Worm (Caenorhabditis elegans): ENCODE measurements around the gene ZK1320.11.

The ZK1320.11 gene

ce11 chrII:9646928-9647838, 20.2 kb upstream of the ZK1320.11 start, which contains the start of gene sqv-8:
Gene sqv-8 (plus strand): TSS chrII:9646978.
- TF ChIP-seq tbx-11 (GFP tag; IDR thresholded peaks at IDR 0.05) (no peak), ama-1 (optimal IDR thresholded peaks at IDR 0.05) (no peak), hmg-4 (GFP tag; optimal IDR thresholded peaks at IDR 0.05) (no peak), flt-1 (GFP tag; IDR thresholded peaks at IDR 0.05) (no peak), ets-7 (tag; optimal IDR thresholded peaks at IDR 0.05) (no peak), hmbx-1 (tag; optimal IDR thresholded peaks at IDR 0.05) (no peak), scrt-1 (GFP tag; IDR thresholded peaks at IDR 0.05) (no peak)

ce11 chrII:9649191-9649590, 18.2 kb upstream of the ZK1320.11 start, which contains the start of gene ZK1307.9:
Gene ZK1307.9 (plus strand): TSS chrII:9649491.
- no peak for TF ChIP-seq ets-7 (tag; optimal IDR thresholded peaks at IDR 0.05)
- TF ChIP-seq ceh-36 (tag; optimal IDR thresholded peaks at IDR 0.05), result no peak
- TF ChIP-seq pes-1 (GFP tag; IDR thresholded peaks at IDR 0.05), result no peak
- TF ChIP-seq B0310.2 (tag; optimal IDR thresholded peaks at IDR 0.05), result no peak
- no peak for TF ChIP-seq ama-1 (optimal IDR thresholded peaks at IDR 0.05)
- no peak for TF ChIP-seq hmg-4 (GFP tag; optimal IDR thresholded peaks at IDR 0.05)
- no peak for TF ChIP-seq tbx-37 (GFP tag; conservative IDR thresholded peaks at IDR 0.05)
- TF ChIP-seq sea-1 (GFP tag; conservative IDR thresholded peaks at IDR 0.05), result no peak
- no peak for TF ChIP-seq hmbx-1 (tag; optimal IDR thresholded peaks at IDR 0.05)
- TF ChIP-seq flt-1 (GFP tag; IDR thresholded peaks at IDR 0.05), result no peak
- no peak for TF ChIP-seq hnd-1 (tag; optimal IDR thresholded peaks at IDR 0.05)
- TF ChIP-seq scrt-1 (GFP tag; IDR thresholded peaks at IDR 0.05), result no peak
- TF ChIP-seq ceh-13 (GFP tag; optimal IDR thresholded peaks at IDR 0.05), result no peak
- no peak for TF ChIP-seq tbx-11 (GFP tag; IDR thresholded peaks at IDR 0.05)
- no peak for TF ChIP-seq aly-1 (tag; optimal IDR thresholded peaks at IDR 0.05)
- TF ChIP-seq tra-4 (tag; optimal IDR thresholded peaks at IDR 0.05), result no peak
- no peak for TF ChIP-seq F13C5.2 (tag; optimal IDR thresholded peaks at IDR 0.05)

ce11 chrII:9651700-9652099, 15.7 kb upstream of the ZK1320.11 start, which contains the start of gene ZK1307.4:
Gene ZK1307.4 (minus strand): TSS chrII:9651800.
- no peak for TF ChIP-seq ceh-13 (GFP tag; optimal IDR thresholded peaks at IDR 0.05)
- TF ChIP-seq ama-1 (optimal IDR thresholded peaks at IDR 0.05), result no peak
- TF ChIP-seq pes-1 (GFP tag; IDR thresholded peaks at IDR 0.05), result no peak
- TF ChIP-seq hnd-1 (tag; optimal IDR thresholded peaks at IDR 0.05), result no peak
- no peak for TF ChIP-seq aly-1 (tag; optimal IDR thresholded peaks at IDR 0.05)

ce11 chrII:9652919-9653318, 14.5 kb upstream of the ZK1320.11 start, which contains the start of gene ZK1307.3:
Gene ZK1307.3 (minus strand): TSS chrII:9653019.
- no peak for TF ChIP-seq hmg-4 (GFP tag; optimal IDR thresholded peaks at IDR 0.05)
- TF ChIP-seq scrt-1 (GFP tag; IDR thresholded peaks at IDR 0.05), result no peak
- no peak for TF ChIP-seq ceh-36 (tag; optimal IDR thresholded peaks at IDR 0.05)
- TF ChIP-seq pes-1 (GFP tag; IDR thresholded peaks at IDR 0.05), result no peak
- TF ChIP-seq ets-7 (tag; optimal IDR thresholded peaks at IDR 0.05), result no peak
- no peak for TF ChIP-seq tbx-11 (GFP tag; IDR thresholded peaks at IDR 0.05)
- no peak for TF ChIP-seq ama-1 (optimal IDR thresholded peaks at IDR 0.05)
- TF ChIP-seq sea-1 (GFP tag; conservative IDR thresholded peaks at IDR 0.05), result no peak
- TF ChIP-seq tbx-37 (GFP tag; conservative IDR thresholded peaks at IDR 0.05), result no peak
- TF ChIP-seq ceh-13 (GFP tag; optimal IDR thresholded peaks at IDR 0.05), result no peak
- TF ChIP-seq B0310.2 (tag; optimal IDR thresholded peaks at IDR 0.05), result no peak
- TF ChIP-seq tra-4 (tag; optimal IDR thresholded peaks at IDR 0.05), result no peak
- TF ChIP-seq hnd-1 (tag; optimal IDR thresholded peaks at IDR 0.05), result no peak

- TF ChIP-seq F13C5.2 (tag; optimal IDR thresholded peaks at IDR 0.05) (no peak), hmg-4 (GFP tag; optimal IDR thresholded peaks at IDR 0.05) (no peak), hnd-1 (tag; optimal IDR thresholded peaks at IDR 0.05) (no peak), flt-1 (GFP tag; IDR thresholded peaks at IDR 0.05) (no peak), tbx-37 (GFP tag; conservative IDR thresholded peaks at IDR 0.05) (no peak), ets-7 (tag; optimal IDR thresholded peaks at IDR 0.05) (no peak), tra-4 (tag; optimal IDR thresholded peaks at IDR 0.05) (no peak), ama-1 (optimal IDR thresholded peaks at IDR 0.05) (no peak), ceh-13 (GFP tag; optimal IDR thresholded peaks at IDR 0.05) (no peak), tbx-11 (GFP tag; IDR thresholded peaks at IDR 0.05) (no peak), ceh-36 (tag; optimal IDR thresholded peaks at IDR 0.05) (no peak)
These were observed 13.7 kb upstream of the ZK1320.11 start, which contains the start of gene ZK1307.2 for ce11 chrII:9653679-9654078. Gene ZK1307.2 (minus strand): TSS chrII:9653952.

ce11 chrII:9655530-9656139, 11.8 kb upstream of the ZK1320.11 start, which contains the start of gene ZK1307.1:
Gene ZK1307.1 (minus strand): TSS chrII:9655580.
- TF ChIP-seq ceh-36 (tag; optimal IDR thresholded peaks at IDR 0.05), result no peak
- no peak for TF ChIP-seq hmg-4 (GFP tag; optimal IDR thresholded peaks at IDR 0.05)
- TF ChIP-seq ama-1 (optimal IDR thresholded peaks at IDR 0.05), result no peak
- no peak for TF ChIP-seq tbx-11 (GFP tag; IDR thresholded peaks at IDR 0.05)
- TF ChIP-seq pes-1 (GFP tag; IDR thresholded peaks at IDR 0.05), result no peak
- no peak for TF ChIP-seq hnd-1 (tag; optimal IDR thresholded peaks at IDR 0.05)
- TF ChIP-seq ets-7 (tag; optimal IDR thresholded peaks at IDR 0.05), result no peak
- TF ChIP-seq sea-1 (GFP tag; conservative IDR thresholded peaks at IDR 0.05), result no peak
- TF ChIP-seq tra-4 (tag; optimal IDR thresholded peaks at IDR 0.05), result no peak
- no peak for TF ChIP-seq aly-1 (tag; optimal IDR thresholded peaks at IDR 0.05)
- TF ChIP-seq tbx-37 (GFP tag; conservative IDR thresholded peaks at IDR 0.05), result no peak
- no peak for TF ChIP-seq hmbx-1 (tag; optimal IDR thresholded peaks at IDR 0.05)
- no peak for TF ChIP-seq ceh-13 (GFP tag; optimal IDR thresholded peaks at IDR 0.05)

- TF ChIP-seq tra-4 (tag; optimal IDR thresholded peaks at IDR 0.05) (no peak), tbx-37 (GFP tag; conservative IDR thresholded peaks at IDR 0.05) (no peak), hmbx-1 (tag; optimal IDR thresholded peaks at IDR 0.05) (no peak), ceh-13 (GFP tag; optimal IDR thresholded peaks at IDR 0.05) (no peak)
These were observed 11.1 kb upstream of the ZK1320.11 start, which contains the start of gene gstk-1 for ce11 chrII:9656210-9656755. Gene gstk-1 (plus strand): TSS chrII:9656705.
